Fruit fly (Drosophila melanogaster) whole organism, prepupa: ENCODE data around the gene CG2247.

Experiments used
- Blimp-1 ChIP-seq: fragments of 200-800 bp; sonication (Bioruptor generic); optimal IDR thresholded peaks from 3 replicates; lab custom pipeline; 2017; ENCODE audit warnings: missing biosample characterization, missing genetic modification characterization, mild to moderate bottlenecking, moderate library complexity, missing genetic modification reagents
- CG10631 ChIP-seq: fragments of 200-800 bp; sonication (Bioruptor generic); optimal IDR thresholded peaks from 2 replicates; lab custom pipeline; 2016; ENCODE audit warnings: missing biosample characterization, missing genetic modification characterization
- CG10669 ChIP-seq: fragments of 200-800 bp; sonication (Bioruptor generic); optimal IDR thresholded peaks from 3 replicates; lab custom pipeline; 2018; ENCODE audit warnings: missing biosample characterization, mild to moderate bottlenecking, missing genetic modification characterization, moderate library complexity
- CG11762 ChIP-seq: fragments of 200-800 bp; sonication (Bioruptor generic); optimal IDR thresholded peaks from 3 replicates; lab custom pipeline; 2016; ENCODE audit warnings: missing biosample characterization, missing genetic modification characterization; ENCODE audit not compliant: insufficient read depth
- CG11902 ChIP-seq: fragments of 200-800 bp; sonication (Bioruptor generic); optimal IDR thresholded peaks from 3 replicates; lab custom pipeline; 2016; ENCODE audit warnings: missing biosample characterization, missing genetic modification characterization
- CG15336 ChIP-seq: fragments of 200-800 bp; sonication (Bioruptor generic); IDR thresholded peaks from 2 replicates; pipeline ENCODE4 v1.3.6; 2022; ENCODE audit warnings: missing biosample characterization, missing genetic modification characterization
- CG1621 ChIP-seq: fragments of 200-800 bp; sonication (Bioruptor generic); optimal IDR thresholded peaks from 3 replicates; lab custom pipeline; 2018; ENCODE audit warnings: missing biosample characterization, mild to moderate bottlenecking, missing genetic modification characterization
- CG3032 ChIP-seq: fragments of 200-800 bp; optimal IDR thresholded peaks from 2 replicates; lab custom pipeline; 2019; ENCODE audit warnings: missing biosample characterization, mild to moderate bottlenecking, missing genetic modification characterization, moderate library complexity
- CG31627 ChIP-seq: fragments of 200-800 bp; sonication (Bioruptor generic); optimal IDR thresholded peaks from 3 replicates; lab custom pipeline; 2016; ENCODE audit warnings: missing biosample characterization, missing genetic modification characterization
- CG32006 ChIP-seq: fragments of 200-800 bp; sonication (Bioruptor generic); optimal IDR thresholded peaks from 3 replicates; lab custom pipeline; 2017; ENCODE audit warnings: missing biosample characterization, mild to moderate bottlenecking, missing genetic modification characterization
- CG34406 ChIP-seq: fragments of 200-800 bp; sonication (Bioruptor generic); optimal IDR thresholded peaks from 3 replicates; lab custom pipeline; 2016; ENCODE audit warnings: missing biosample characterization, missing genetic modification characterization
- CG3919 ChIP-seq: fragments of 200-800 bp; sonication (Bioruptor generic); optimal IDR thresholded peaks from 3 replicates; lab custom pipeline; 2016; ENCODE audit warnings: missing biosample characterization, missing genetic modification characterization
- CG4318 ChIP-seq: fragments of 200-800 bp; sonication (Bioruptor generic); optimal IDR thresholded peaks from 3 replicates; lab custom pipeline; 2017; ENCODE audit warnings: missing biosample characterization, mild to moderate bottlenecking, missing genetic modification characterization
- CG6163 ChIP-seq: fragments of 200-800 bp; sonication (Bioruptor generic); IDR thresholded peaks from 3 replicates; pipeline ENCODE4 v1.3.6; 2022; ENCODE audit warnings: missing biosample characterization, missing genetic modification characterization
- CG6792 ChIP-seq: fragments of 200-800 bp; sonication (Bioruptor generic); optimal IDR thresholded peaks from 3 replicates; lab custom pipeline; 2016; ENCODE audit warnings: missing biosample characterization, missing genetic modification characterization
- CG6808 ChIP-seq: fragments of 200-800 bp; sonication (Bioruptor generic); optimal IDR thresholded peaks from 3 replicates; lab custom pipeline; 2017; ENCODE audit warnings: missing biosample characterization, missing genetic modification characterization, mild to moderate bottlenecking, moderate library complexity, missing genetic modification reagents
- CG7368 ChIP-seq: fragments of 200-800 bp; sonication (Bioruptor generic); optimal IDR thresholded peaks from 3 replicates; lab custom pipeline; 2016; ENCODE audit warnings: missing biosample characterization, missing genetic modification characterization
- CG8119 ChIP-seq: fragments of 200-800 bp; sonication (Bioruptor generic); IDR thresholded peaks from 3 replicates; pipeline ENCODE4 v1.3.6; 2022; ENCODE audit warnings: missing biosample characterization, missing genetic modification characterization
- CG8319 ChIP-seq: fragments of 200-800 bp; sonication (Bioruptor generic); optimal IDR thresholded peaks from 3 replicates; lab custom pipeline; 2016; ENCODE audit warnings: missing biosample characterization, missing genetic modification characterization
- CG9139 ChIP-seq: fragments of 200-800 bp; sonication (Bioruptor generic); optimal IDR thresholded peaks from 3 replicates; lab custom pipeline; 2017; ENCODE audit warnings: missing biosample characterization, mild to moderate bottlenecking, missing genetic modification characterization
- Eip75B ChIP-seq: fragments of 200-800 bp; sonication (Bioruptor generic); optimal IDR thresholded peaks from 3 replicates; lab custom pipeline; 2016; ENCODE audit warnings: missing biosample characterization, missing genetic modification characterization
- Eip78C ChIP-seq: fragments of 200-800 bp; sonication (Bioruptor generic); peaks from one replicate; lab custom pipeline; 2016; ENCODE audit warnings: missing biosample characterization, missing genetic modification characterization
- Eip93F ChIP-seq: fragments of 200-800 bp; sonication (Bioruptor generic); optimal IDR thresholded peaks from 2 replicates; lab custom pipeline; 2016; ENCODE audit warnings: missing biosample characterization, mild to moderate bottlenecking, missing genetic modification characterization
- Ets21C ChIP-seq: fragments of 200-800 bp; sonication (Bioruptor generic); optimal IDR thresholded peaks from 3 replicates; lab custom pipeline; 2016; ENCODE audit warnings: missing biosample characterization, missing genetic modification characterization
- Ets96B ChIP-seq: fragments of 200-800 bp; optimal IDR thresholded peaks from 2 replicates; lab custom pipeline; 2019; ENCODE audit warnings: missing biosample characterization, mild to moderate bottlenecking, missing genetic modification characterization, moderate library complexity
- Gug ChIP-seq: fragments of 200-800 bp; sonication (Bioruptor generic); IDR thresholded peaks from 2 replicates; pipeline ENCODE4 v1.3.6; 2022; ENCODE audit warnings: missing biosample characterization, missing genetic modification characterization
- Hr38 ChIP-seq: sonication (Bioruptor generic); optimal IDR thresholded peaks from 2 replicates; lab custom pipeline; 2016; ENCODE audit warnings: missing biosample characterization, missing genetic modification characterization
- Hr39 ChIP-seq: fragments of 200-800 bp; sonication (Bioruptor generic); optimal IDR thresholded peaks from 2 replicates; lab custom pipeline; 2016; ENCODE audit warnings: missing biosample characterization, missing genetic modification characterization
- Hr4 ChIP-seq: fragments of 200-800 bp; sonication (Bioruptor generic); optimal IDR thresholded peaks from 3 replicates; lab custom pipeline; 2016; ENCODE audit warnings: missing biosample characterization, missing genetic modification characterization
- Lpt ChIP-seq: fragments of 200-800 bp; sonication (Bioruptor generic); optimal IDR thresholded peaks from 3 replicates; lab custom pipeline; 2016; ENCODE audit warnings: missing biosample characterization, missing genetic modification characterization
- Met ChIP-seq: fragments of 200-800 bp; sonication (Bioruptor generic); optimal IDR thresholded peaks from 3 replicates; lab custom pipeline; 2016; ENCODE audit warnings: missing biosample characterization, missing genetic modification characterization
- Sox14 ChIP-seq: fragments of 200-800 bp; sonication (Bioruptor generic); optimal IDR thresholded peaks from 3 replicates; lab custom pipeline; 2016; ENCODE audit warnings: missing biosample characterization, missing genetic modification characterization
- acj6 ChIP-seq: fragments of 200-800 bp; sonication (Bioruptor generic); optimal IDR thresholded peaks from 3 replicates; lab custom pipeline; 2016; ENCODE audit warnings: missing biosample characterization, missing genetic modification characterization
- cyc ChIP-seq: fragments of 200-800 bp; sonication (Bioruptor generic); optimal IDR thresholded peaks from 3 replicates; lab custom pipeline; 2016; ENCODE audit warnings: missing biosample characterization, missing genetic modification characterization
- dac ChIP-seq: fragments of 200-800 bp; sonication (Bioruptor generic); optimal IDR thresholded peaks from 2 replicates; lab custom pipeline; 2017; ENCODE audit warnings: missing biosample characterization, mild to moderate bottlenecking, missing genetic modification characterization
- dsx ChIP-seq: fragments of 200-800 bp; optimal IDR thresholded peaks from 3 replicates; lab custom pipeline; 2019; ENCODE audit warnings: missing biosample characterization, mild to moderate bottlenecking, missing genetic modification characterization, moderate library complexity; ENCODE audit not compliant: poor library complexity, severe bottlenecking
- eg ChIP-seq: fragments of 200-800 bp; sonication (Bioruptor generic); IDR thresholded peaks from 3 replicates; pipeline ENCODE4 v1.3.6; 2022; ENCODE audit warnings: missing biosample characterization, missing genetic modification characterization
- esn ChIP-seq: fragments of 200-800 bp; sonication (Bioruptor generic); optimal IDR thresholded peaks from 2 replicates; lab custom pipeline; 2016; ENCODE audit warnings: missing biosample characterization, mild to moderate bottlenecking, missing genetic modification characterization, moderate library complexity
- fd59A ChIP-seq: fragments of 200-800 bp; sonication (Bioruptor generic); optimal IDR thresholded peaks from 2 replicates; lab custom pipeline; 2017; ENCODE audit warnings: missing biosample characterization, mild to moderate bottlenecking, missing genetic modification characterization, missing genetic modification reagents
- fd85E ChIP-seq: fragments of 200-800 bp; sonication (Bioruptor generic); optimal IDR thresholded peaks from 3 replicates; lab custom pipeline; 2016; ENCODE audit warnings: missing biosample characterization, missing genetic modification characterization
- fkh ChIP-seq: fragments of 200-800 bp; sonication (Bioruptor generic); optimal IDR thresholded peaks from 3 replicates; lab custom pipeline; 2017; ENCODE audit warnings: missing biosample characterization, mild to moderate bottlenecking, missing genetic modification characterization, moderate library complexity
- lz ChIP-seq: fragments of 200-800 bp; sonication (Bioruptor generic); optimal IDR thresholded peaks from 3 replicates; lab custom pipeline; 2016; ENCODE audit warnings: missing biosample characterization, missing genetic modification characterization
- pdm3 ChIP-seq: fragments of 200-800 bp; sonication (Bioruptor generic); optimal IDR thresholded peaks from 3 replicates; lab custom pipeline; 2016; ENCODE audit warnings: missing biosample characterization, missing genetic modification characterization
- salr ChIP-seq, 2 experiments: fragments of 200-800 bp; sonication (Bioruptor generic); optimal IDR thresholded peaks; 3 replicates each; lab custom pipeline; 2016 to 2018; ENCODE audit warnings: missing biosample characterization in 2 of 2, missing genetic modification characterization in 2 of 2, mild to moderate bottlenecking in 1 of 2
- spab ChIP-seq: fragments of 200-800 bp; sonication (Bioruptor generic); optimal IDR thresholded peaks from 2 replicates; lab custom pipeline; 2017; ENCODE audit warnings: missing biosample characterization, mild to moderate bottlenecking, missing genetic modification characterization, missing genetic modification reagents
- ss ChIP-seq, 2 experiments: fragments of 200-800 bp; sonication (Bioruptor generic); optimal IDR thresholded peaks; 2 replicates in 1 of 2; 3 replicates in 1 of 2; lab custom pipeline; 2017 to 2018; ENCODE audit warnings: mild to moderate bottlenecking in 2 of 2, missing biosample characterization in 2 of 2, missing genetic modification characterization in 2 of 2, moderate library complexity in 1 of 2
- topi ChIP-seq: fragments of 200-800 bp; sonication (Bioruptor generic); optimal IDR thresholded peaks from 3 replicates; lab custom pipeline; 2016; ENCODE audit warnings: missing biosample characterization, missing genetic modification characterization
- vri ChIP-seq: fragments of 200-800 bp; sonication (Bioruptor generic); optimal IDR thresholded peaks from 3 replicates; lab custom pipeline; 2016; ENCODE audit warnings: missing biosample characterization, mild to moderate bottlenecking, missing genetic modification characterization

The CG2247 gene

dm6 chrX:11631704-11632103 is 20.3 kb upstream of the CG2247 start:
- no peak for TF ChIP-seq pdm3 (GFP tag; lab: Kevin White, UChicago)
- TF ChIP-seq CG8119 (GFP tag; lab: Robert Waterston, UW), result no peak
- TF ChIP-seq Hr4 (GFP tag; lab: Kevin White, UChicago), result no peak
- no peak for TF ChIP-seq salr (GFP tag; optimal IDR thresholded peaks at IDR 0.05; lab: Kevin White, UChicago)
- no peak for TF ChIP-seq CG6792 (GFP tag; lab: Kevin White, UChicago)
- TF ChIP-seq Eip75B (GFP tag; lab: Kevin White, UChicago), result no peak
- TF ChIP-seq spab, result no peak
- no peak for TF ChIP-seq Gug (GFP tag; lab: Robert Waterston, UW)
- TF ChIP-seq dac (GFP tag; lab: Kevin White, UChicago), result no peak
- TF ChIP-seq CG9139 (GFP tag; lab: Kevin White, UChicago), result no peak
- no peak for TF ChIP-seq CG31627
- no peak for TF ChIP-seq CG10631 (GFP tag; lab: Kevin White, UChicago)
- TF ChIP-seq CG4318 (GFP tag; lab: Kevin White, UChicago), result no peak
- no peak for TF ChIP-seq CG11762 (GFP tag; lab: Kevin White, UChicago)
- no peak for TF ChIP-seq acj6 (GFP tag; lab: Kevin White, UChicago)
- TF ChIP-seq Ets96B (tag; lab: Kevin White, UChicago), result no peak

- TF ChIP-seq CG7368 (GFP tag; lab: Kevin White, UChicago) (no peak), CG9139 (GFP tag; lab: Kevin White, UChicago) (no peak), Blimp-1 (GFP tag; lab: Kevin White, UChicago) (no peak), fd85E (GFP tag; lab: Kevin White, UChicago) (no peak), fkh (GFP tag; lab: Kevin White, UChicago) (no peak), Lpt (no peak), topi (GFP tag; lab: Kevin White, UChicago) (no peak), CG6163 (GFP tag; lab: Robert Waterston, UW) (0 out of 3 replicates have a peak, but pooled peaks have one; percentile 42), acj6 (GFP tag; lab: Kevin White, UChicago) (no peak), Eip93F (GFP tag; lab: Kevin White, UChicago) (no peak), CG15336 (no peak), CG6808 (GFP tag; lab: Kevin White, UChicago) (no peak), fd59A (no peak), CG32006 (GFP tag; lab: Kevin White, UChicago) (no peak), CG3032 (tag; lab: Kevin White, UChicago) (no peak), CG10669 (GFP tag; lab: Kevin White, UChicago) (no peak), CG11762 (GFP tag; lab: Kevin White, UChicago) (no peak), Met (GFP tag; lab: Kevin White, UChicago) (peak; percentile 39), CG4318 (GFP tag; lab: Kevin White, UChicago) (no peak), Eip75B (GFP tag; lab: Kevin White, UChicago) (no peak), ss (GFP tag; optimal IDR thresholded peaks at IDR 0.05; lab: Kevin White, UChicago) (no peak), lz (GFP tag; lab: Kevin White, UChicago) (peak; percentile 0), CG8119 (GFP tag; lab: Robert Waterston, UW) (no peak), CG3919 (GFP tag; lab: Kevin White, UChicago) (peak; percentile 4), Sox14 (GFP tag; lab: Kevin White, UChicago) (no peak), CG11902 (GFP tag; lab: Kevin White, UChicago) (no peak), CG34406 (GFP tag; lab: Kevin White, UChicago) (no peak), Hr39 (GFP tag; lab: Kevin White, UChicago) (no peak), eg (GFP tag; lab: Robert Waterston, UW) (0 out of 3 replicates have a peak, but pooled peaks have one; percentile 18), Eip78C (peak; percentile 70), Ets21C (GFP tag; lab: Kevin White, UChicago) (no peak), esn (GFP tag; lab: Kevin White, UChicago) (no peak), CG8319 (no peak), dac (GFP tag; lab: Kevin White, UChicago) (no peak), cyc (GFP tag; lab: Kevin White, UChicago) (no peak), vri (no peak), CG1621 (tag; lab: Kevin White, UChicago) (no peak), CG31627 (no peak), Hr38 (GFP tag; lab: Kevin White, UChicago) (no peak), pdm3 (GFP tag; lab: Kevin White, UChicago) (peak; percentile 35), CG10631 (GFP tag; lab: Kevin White, UChicago) (no peak), dsx (GFP tag; lab: Kevin White, UChicago) (no peak)
Measured at dm6 chrX:11628986-11629571, 17.6 kb upstream of the CG2247 start.
